Worm (Caenorhabditis elegans) whole organism, L1 larva: ENCODE data around the gene lap-2.

Experiments
- alr-1 ChIP-seq: fragments of 200-800 bp; sonication (Bioruptor generic); optimal IDR thresholded peaks from 2 replicates; lab custom pipeline; 2018; ENCODE audit warnings: borderline replicate concordance, mild to moderate bottlenecking, missing genetic modification characterization, missing compliant biosample characterization
- ama-1 ChIP-seq: fragments of 150-350 bp; optimal IDR thresholded peaks from 2 replicates; lab custom pipeline; 2014
- dpl-1 ChIP-seq, 3 experiments: fragments of 150-350 bp in 2 of 3; sonication (generic microtip) in 1 of 3; optimal IDR thresholded peaks; 2 replicates each; lab custom pipeline; 2014 to 2017; ENCODE audit warnings: missing biosample characterization in 3 of 3, missing genetic modification characterization in 3 of 3, missing genetic modification reagents in 3 of 3
- elt-2 ChIP-seq: sonication (generic microtip); optimal IDR thresholded peaks from 2 replicates; lab custom pipeline; 2016; ENCODE audit warnings: missing genetic modification characterization, mild to moderate bottlenecking, inconsistent platforms, missing compliant biosample characterization, missing genetic modification reagents
- elt-3 ChIP-seq, 6 experiments: fragments of 150-350 bp in 1 of 6; sonication (generic microtip); optimal IDR thresholded peaks; 2 replicates each; lab custom pipeline; 2017 to 2018; ENCODE audit warnings: missing biosample characterization in 6 of 6, missing genetic modification characterization in 6 of 6, inconsistent platforms in 1 of 6
- hpl-2 ChIP-seq: fragments of 150-350 bp; optimal IDR thresholded peaks from 2 replicates; lab custom pipeline; 2014; ENCODE audit warnings: missing biosample characterization, missing genetic modification reagents, missing genetic modification characterization
- lir-3 ChIP-seq: sonication (generic microtip); optimal IDR thresholded peaks from 2 replicates; lab custom pipeline; 2016; ENCODE audit warnings: mild to moderate bottlenecking, missing genetic modification characterization, moderate library complexity, missing compliant biosample characterization; ENCODE audit not compliant: poor library complexity
- mef-2 ChIP-seq: fragments of 150-350 bp; optimal IDR thresholded peaks from 2 replicates; lab custom pipeline; 2014; ENCODE audit warnings: missing biosample characterization, missing genetic modification characterization
- nhr-47 ChIP-seq: sonication (generic microtip); optimal IDR thresholded peaks from 2 replicates; lab custom pipeline; 2016; ENCODE audit warnings: mild to moderate bottlenecking, missing genetic modification characterization, moderate library complexity, missing compliant biosample characterization
- tbx-2 ChIP-seq: sonication (generic microtip); optimal IDR thresholded peaks from 2 replicates; lab custom pipeline; 2016; ENCODE audit warnings: missing genetic modification characterization, missing compliant biosample characterization
- unc-62 ChIP-seq: fragments of 150-350 bp; optimal IDR thresholded peaks from 2 replicates; lab custom pipeline; 2014; ENCODE audit warnings: missing biosample characterization, missing genetic modification reagents, missing genetic modification characterization
- ztf-11 ChIP-seq, 2 experiments: sonication (generic microtip); optimal IDR thresholded peaks; 2 replicates each; lab custom pipeline; 2016 to 2017; ENCODE audit warnings: missing genetic modification characterization in 2 of 2, missing biosample characterization in 1 of 2, missing compliant biosample characterization in 1 of 2

- TF ChIP-seq unc-62 (GFP tag; lab: Kevin White, UChicago) (no peak), lir-3 (no peak), alr-1 (no peak), hpl-2 (GFP tag; lab: Kevin White, UChicago) (no peak), dpl-1 (GFP tag; optimal IDR thresholded peaks at IDR 0.05; lab: Kevin White, UChicago) (no peak), ztf-11 (tag; optimal IDR thresholded peaks at IDR 0.05; lab: Kevin White, UChicago) (no peak), tbx-2 (tag; lab: Kevin White, UChicago) (no peak), ama-1 (lab: Kevin White, UChicago) (no peak), mef-2 (no peak), nhr-47 (tag; lab: Kevin White, UChicago) (no peak), elt-2 (tag; lab: Kevin White, UChicago) (peak; percentile 25), elt-3 (tag; optimal IDR thresholded peaks at IDR 0.05; lab: Kevin White, UChicago) (no peak)
Observed at ce11 chrV:13002070-13002469, 41.4 kb upstream of the lap-2 start, which contains the start of gene inft-2.
